Fruit fly (Drosophila melanogaster): Measurements from ENCODE around the gene CG7300.

The CG7300 gene

DNA sequence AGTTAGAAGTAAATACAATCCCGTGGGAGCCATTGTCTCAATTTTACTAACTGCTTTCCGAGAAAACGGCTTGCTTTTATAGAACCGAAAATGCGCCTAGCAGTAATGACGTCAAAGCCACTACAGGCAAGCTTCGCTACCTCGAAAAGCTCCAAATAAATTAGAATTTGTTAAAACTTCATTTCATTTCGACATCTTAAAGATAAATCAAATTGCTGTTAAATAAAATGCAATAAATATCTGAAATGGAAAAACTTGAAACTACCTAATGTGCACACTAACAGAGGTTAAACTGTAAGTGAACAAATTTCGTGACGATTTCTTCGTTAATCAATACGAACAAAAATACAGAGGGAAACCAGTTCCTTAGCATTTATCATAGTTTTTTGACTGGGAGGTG, at the start of gene CG7300:
CG7300 (minus strand) TSS at position 52 of the 400 bp plus-strand sequence.
- peak; percentile 8 for TF ChIP-seq CG15601 (tag; optimal IDR thresholded peaks at IDR 0.05)
- TF ChIP-seq H2.0 (GFP tag; IDR thresholded peaks at IDR 0.05): peak; percentile 35; the same call in 1 of the 2 replicates
- no peak for TF ChIP-seq CG12236 (GFP tag; optimal IDR thresholded peaks at IDR 0.05)
- TF ChIP-seq sens (GFP tag): peak; percentile 80
- TF ChIP-seq CG15269 (tag; optimal IDR thresholded peaks at IDR 0.05): peak; percentile 64
- peak; percentile 5 for TF ChIP-seq Nf-YB (GFP tag; optimal IDR thresholded peaks at IDR 0.05)
- TF ChIP-seq peb (GFP tag; IDR thresholded peaks at IDR 0.05): peak; percentile 31; the same call in 1 of the 2 replicates
- no peak for TF ChIP-seq CG3838 (GFP tag; optimal IDR thresholded peaks at IDR 0.05)
- TF ChIP-seq pita (GFP tag; optimal IDR thresholded peaks at IDR 0.05): no peak
- peak; percentile 15 for TF ChIP-seq CG16815 (GFP tag; optimal IDR thresholded peaks at IDR 0.05)
- peak; percentile 27 for TF ChIP-seq CG10267 (tag; optimal IDR thresholded peaks at IDR 0.05)
- TF ChIP-seq PHDP (tag; optimal IDR thresholded peaks at IDR 0.05): peak; percentile 65
- peak; percentile 30; the same call in 1 of the 2 replicates for TF ChIP-seq E2f2 (GFP tag; IDR thresholded peaks at IDR 0.05)
- peak; percentile 49 for TF ChIP-seq CG17385 (GFP tag; optimal IDR thresholded peaks at IDR 0.05)
- peak; percentile 9 for TF ChIP-seq CG10274 (GFP tag; optimal IDR thresholded peaks at IDR 0.05)
- no peak for TF ChIP-seq sug (tag; optimal IDR thresholded peaks at IDR 0.05)
- peak; percentile 51 for TF ChIP-seq phol (tag; optimal IDR thresholded peaks at IDR 0.05)
- TF ChIP-seq CG11456 (GFP tag; IDR thresholded peaks at IDR 0.05): peak; percentile 76
- TF ChIP-seq lab (GFP tag; optimal IDR thresholded peaks at IDR 0.05): peak; percentile 76
- peak; percentile 56 for TF ChIP-seq dmrt99B (tag; optimal IDR thresholded peaks at IDR 0.05)
- TF ChIP-seq CG12659 (GFP tag; optimal IDR thresholded peaks at IDR 0.05): peak; percentile 49
- peak; percentile 31 for TF ChIP-seq CG10209 (GFP tag; optimal IDR thresholded peaks at IDR 0.05)
- peak; percentile 38; the same call in 1 of the 2 replicates for TF ChIP-seq CG6272 (GFP tag; IDR thresholded peaks at IDR 0.05)
- TF ChIP-seq nmo (GFP tag; optimal IDR thresholded peaks at IDR 0.05): peak; percentile 59
- peak; percentile 77 for TF ChIP-seq gem (tag; optimal IDR thresholded peaks at IDR 0.05)
- peak; percentile 64 for TF ChIP-seq Sox102F (GFP tag; optimal IDR thresholded peaks at IDR 0.05)
- TF ChIP-seq lola (GFP tag; optimal IDR thresholded peaks at IDR 0.05): peak in 1 of 3 experiments; percentile 21
- peak; percentile 58; the same call in 1 of the 2 replicates for TF ChIP-seq CG7372 (GFP tag; IDR thresholded peaks at IDR 0.05)
- TF ChIP-seq Meics (GFP tag; optimal IDR thresholded peaks at IDR 0.05): peak; percentile 68
- TF ChIP-seq NfI (GFP tag; optimal IDR thresholded peaks at IDR 0.05): peak; percentile 46
- TF ChIP-seq Dad (GFP tag; optimal IDR thresholded peaks at IDR 0.05): peak; percentile 27
- TF ChIP-seq B-H1 (GFP tag; IDR thresholded peaks at IDR 0.05): peak; percentile 26; the same call in 1 of the 3 replicates
- TF ChIP-seq CG12219 (GFP tag; optimal IDR thresholded peaks at IDR 0.05): peak; percentile 23
- TF ChIP-seq unpg (GFP tag; optimal IDR thresholded peaks at IDR 0.05): peak; percentile 65
- TF ChIP-seq CG11696 (GFP tag; IDR thresholded peaks at IDR 0.05): peak; percentile 38; the same call in 1 of the 2 replicates
- peak; percentile 23 for TF ChIP-seq CG15514 (GFP tag; optimal IDR thresholded peaks at IDR 0.05)
- peak; percentile 8 for TF ChIP-seq CG6813 (GFP tag; optimal IDR thresholded peaks at IDR 0.05)
- no peak for TF ChIP-seq inv (GFP tag; IDR thresholded peaks at IDR 0.05; ENCODE audit: partially characterized antibody)
- no peak for TF ChIP-seq CG5180 (GFP tag; optimal IDR thresholded peaks at IDR 0.05)
- no peak for TF ChIP-seq Mes4 (GFP tag; optimal IDR thresholded peaks at IDR 0.05)
- peak; percentile 9 for TF ChIP-seq CG30431 (GFP tag; optimal IDR thresholded peaks at IDR 0.05)
- 0 out of 3 replicates have a peak, but pooled peaks have one; percentile 27 for TF ChIP-seq CG2889 (GFP tag; IDR thresholded peaks at IDR 0.05)
- peak; percentile 64 for TF ChIP-seq CG3281 (GFP tag; optimal IDR thresholded peaks at IDR 0.05)
- TF ChIP-seq cwo (GFP tag; optimal IDR thresholded peaks at IDR 0.05): peak; percentile 48
- 0 out of 3 replicates have a peak, but pooled peaks have one; percentile 10 for TF ChIP-seq H15 (GFP tag; IDR thresholded peaks at IDR 0.05)
- peak; percentile 70 for TF ChIP-seq Blimp-1 (GFP tag; optimal IDR thresholded peaks at IDR 0.05)
- peak; percentile 55 for TF ChIP-seq CG32772 (GFP tag; IDR thresholded peaks at IDR 0.05)
- TF ChIP-seq CG17359 (tag; optimal IDR thresholded peaks at IDR 0.05): peak; percentile 61
